Fruit fly (Drosophila melanogaster) S2 (cell line): Measurements from ENCODE around the gene CG14566.

Experiments
- CG8478 ChIP-seq: fragments of >200 bp; optimal IDR thresholded peaks from 2 replicates; lab custom pipeline; 2018
- CTCF ChIP-seq, 2 experiments: fragments of >200 bp; optimal IDR thresholded peaks; 2 replicates each; lab custom pipeline; 2018

Gene CG14566

DNA sequence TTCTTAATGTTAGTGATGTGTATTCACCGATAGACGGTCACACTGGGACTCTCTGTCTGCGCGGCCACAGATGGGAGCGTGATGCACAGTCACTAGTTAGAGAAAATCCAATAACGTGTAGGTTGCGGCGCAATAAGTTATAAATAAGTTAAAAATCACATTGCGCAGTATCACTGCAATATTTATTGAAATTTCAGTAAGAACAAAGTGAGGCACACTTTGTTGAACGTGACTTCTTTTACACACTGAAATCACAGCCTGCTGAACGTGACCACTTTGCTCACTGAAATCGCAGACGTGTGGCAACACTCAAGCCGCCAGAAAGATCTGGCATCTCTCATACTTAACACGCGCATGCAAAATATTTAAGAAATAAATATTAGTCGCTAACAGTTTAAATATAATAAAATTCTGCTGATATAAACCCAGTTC is 11.5 kb downstream of the CG14566 start, which contains the start of the genes CG11247 and Polr2H:
CG11247 (minus strand) TSS at position 191 of the 432 bp plus-strand sequence.
Polr2H (plus strand) TSS at position 317 of the 432 bp plus-strand sequence.
- peak in 1 of 2 experiments; percentile 41 for TF ChIP-seq CTCF (optimal IDR thresholded peaks at IDR 0.05; lab: Kevin White, UChicago)
- TF ChIP-seq CG8478 (lab: Kevin White, UChicago) = no peak

DNA sequence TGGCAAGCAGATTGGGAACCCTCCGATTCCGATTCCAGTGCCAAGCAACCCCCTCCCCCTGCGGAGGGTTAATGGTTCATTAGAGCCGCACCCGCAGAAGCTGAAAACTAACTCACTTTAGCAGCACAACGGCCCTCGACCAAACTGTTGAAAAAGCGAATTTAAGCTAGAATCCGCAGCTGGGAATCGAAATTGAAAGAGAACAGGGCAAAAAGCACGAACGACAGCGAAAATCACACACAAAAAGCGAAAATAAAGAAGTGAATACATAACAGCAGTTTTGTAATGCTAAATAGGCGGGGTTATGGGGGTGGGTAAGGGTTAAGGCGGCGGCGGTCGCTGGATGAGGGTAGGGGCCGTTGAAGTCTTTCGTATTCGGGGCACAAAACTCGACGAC is 12.4 kb downstream of the CG14566 start:
- TF ChIP-seq CG8478 (lab: Kevin White, UChicago) (no peak), CTCF (optimal IDR thresholded peaks at IDR 0.05; lab: Kevin White, UChicago) (no peak)

DNA sequence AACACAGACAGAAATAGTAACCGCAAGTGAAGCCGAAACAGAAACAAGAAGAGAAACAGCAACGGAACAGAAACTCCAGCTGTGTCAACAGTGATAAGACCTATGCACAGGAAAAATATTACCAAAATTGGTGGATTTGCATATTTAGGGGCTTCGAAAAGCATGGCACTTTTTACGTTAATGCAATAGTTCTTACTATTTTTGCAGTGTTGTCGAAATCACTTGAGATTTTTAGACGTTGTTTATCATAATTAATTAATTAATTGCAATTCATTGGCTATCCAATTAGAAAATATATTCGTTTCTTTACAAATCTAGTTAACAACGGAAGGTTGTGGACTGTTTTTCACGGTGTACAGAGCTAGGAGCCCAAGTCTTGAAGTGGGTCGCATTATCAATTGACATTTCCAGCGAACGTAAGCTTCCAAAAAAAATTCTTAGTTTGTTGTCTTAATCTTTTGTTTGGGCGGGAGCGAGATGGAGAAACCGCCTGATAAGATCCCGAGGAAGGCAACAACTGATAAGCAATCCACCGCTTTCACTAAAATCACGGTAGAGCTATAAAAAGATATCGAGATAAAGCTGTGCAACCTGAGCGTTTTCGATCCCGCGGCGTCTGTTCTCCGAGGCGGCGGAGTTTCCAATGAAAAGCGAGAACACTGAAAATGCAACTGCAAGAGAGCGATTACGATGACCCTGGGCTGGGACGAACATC is 12.9 kb downstream of the CG14566 start:
- TF ChIP-seq CTCF (optimal IDR thresholded peaks at IDR 0.05; lab: Kevin White, UChicago) = no peak
- TF ChIP-seq CG8478 (lab: Kevin White, UChicago) = no peak

DNA sequence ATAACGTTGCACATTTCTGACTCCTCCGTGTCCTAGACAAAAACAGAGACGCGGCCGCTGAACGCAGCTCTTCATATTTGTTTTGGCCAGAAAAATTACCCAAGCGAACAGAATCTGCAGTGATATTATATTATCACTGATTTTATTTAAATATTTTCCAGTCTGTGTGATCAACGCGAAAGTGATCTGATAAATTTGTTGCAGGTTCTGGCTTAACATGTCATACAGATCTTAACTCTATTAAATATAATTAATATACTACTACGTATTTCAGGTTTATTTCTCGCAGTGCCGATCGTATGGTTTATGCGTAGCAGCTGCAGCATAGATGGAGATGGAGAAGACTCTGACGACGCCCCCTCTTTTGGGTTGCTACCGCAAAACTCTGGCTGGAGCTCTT is 19.2 kb downstream of the CG14566 start:
- no peak for TF ChIP-seq CTCF (optimal IDR thresholded peaks at IDR 0.05; lab: Kevin White, UChicago)
- no peak for TF ChIP-seq CG8478 (lab: Kevin White, UChicago)

DNA sequence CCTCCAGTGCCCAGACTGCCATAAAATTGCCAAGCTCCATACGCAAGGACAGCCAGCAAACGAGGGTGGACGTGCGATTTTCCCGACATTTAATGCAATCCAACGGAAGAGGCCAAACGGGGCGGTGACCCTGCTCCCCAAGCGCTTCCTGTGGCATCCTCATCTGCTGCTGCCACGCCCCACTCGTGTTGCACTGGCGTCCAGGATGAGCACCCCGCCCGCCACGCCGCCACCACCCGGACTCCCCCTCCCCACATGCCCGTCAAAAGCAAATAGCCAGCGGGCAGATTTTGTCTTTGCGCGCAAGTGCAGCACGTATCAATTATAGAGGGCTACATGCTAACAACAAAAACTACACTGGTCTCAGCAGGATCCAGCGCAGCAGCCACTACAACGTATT is 21.9 kb downstream of the CG14566 start:
- TF ChIP-seq CTCF (optimal IDR thresholded peaks at IDR 0.05; lab: Kevin White, UChicago) (no peak), CG8478 (lab: Kevin White, UChicago) (no peak)

DNA sequence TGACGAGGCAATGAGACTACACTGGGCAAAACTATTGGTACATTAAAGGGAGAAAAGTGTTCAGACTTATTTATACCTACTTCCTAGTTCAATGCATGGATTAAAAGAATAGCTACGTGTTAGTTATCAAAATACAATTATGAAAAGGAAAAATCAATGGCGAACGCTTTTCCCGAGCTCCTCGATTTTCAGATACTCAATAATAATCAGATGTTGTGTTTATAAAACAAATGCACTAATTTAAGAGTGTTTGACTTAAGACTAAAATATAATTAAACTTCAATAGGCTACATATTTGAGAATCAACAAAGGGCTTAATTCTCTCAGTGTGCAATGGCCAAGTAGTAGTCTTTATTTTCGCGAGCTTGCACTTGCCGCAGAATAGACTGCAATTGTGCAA is 24.1 kb downstream of the CG14566 start:
- no peak for TF ChIP-seq CTCF (optimal IDR thresholded peaks at IDR 0.05; lab: Kevin White, UChicago)
- TF ChIP-seq CG8478 (lab: Kevin White, UChicago) = no peak

DNA sequence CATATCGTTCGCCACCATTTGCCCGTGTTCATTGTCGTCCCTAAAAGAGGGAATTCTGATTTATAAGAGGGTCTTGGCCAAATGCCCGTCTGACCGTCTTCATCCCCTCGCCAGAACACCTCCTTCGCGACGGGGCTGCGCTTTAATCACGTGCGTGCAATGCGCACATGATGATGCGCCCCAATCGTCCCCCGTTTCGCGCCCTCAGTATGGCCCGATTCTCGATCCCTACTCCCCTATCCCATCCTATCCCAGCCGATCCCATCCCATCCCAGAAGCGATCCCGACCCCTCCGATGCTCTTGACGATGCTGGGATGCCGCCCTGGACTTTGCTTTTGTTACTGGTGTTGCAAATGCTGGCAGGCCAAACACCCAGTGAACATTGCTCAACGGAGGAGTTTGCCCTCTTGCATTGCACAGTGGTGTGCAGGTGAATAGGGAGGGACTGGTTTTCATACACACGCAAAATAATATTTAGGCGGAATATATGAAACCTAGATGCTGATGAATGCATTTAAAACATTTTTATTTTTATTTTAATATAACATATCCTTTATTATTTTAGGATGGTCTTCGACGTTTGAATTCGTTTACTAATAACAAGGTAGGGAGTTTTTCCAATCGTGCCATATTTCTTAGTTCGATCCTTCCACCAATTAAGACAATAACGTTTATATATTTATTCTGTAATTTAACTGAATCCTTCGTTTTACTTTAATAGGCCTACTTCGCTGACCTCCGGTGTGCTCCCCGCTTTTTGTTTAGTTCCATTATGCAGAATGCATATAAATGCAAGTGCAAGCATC is 30.1 kb downstream of the CG14566 start:
- TF ChIP-seq CTCF (optimal IDR thresholded peaks at IDR 0.05; lab: Kevin White, UChicago) (no peak), CG8478 (lab: Kevin White, UChicago) (no peak)

DNA sequence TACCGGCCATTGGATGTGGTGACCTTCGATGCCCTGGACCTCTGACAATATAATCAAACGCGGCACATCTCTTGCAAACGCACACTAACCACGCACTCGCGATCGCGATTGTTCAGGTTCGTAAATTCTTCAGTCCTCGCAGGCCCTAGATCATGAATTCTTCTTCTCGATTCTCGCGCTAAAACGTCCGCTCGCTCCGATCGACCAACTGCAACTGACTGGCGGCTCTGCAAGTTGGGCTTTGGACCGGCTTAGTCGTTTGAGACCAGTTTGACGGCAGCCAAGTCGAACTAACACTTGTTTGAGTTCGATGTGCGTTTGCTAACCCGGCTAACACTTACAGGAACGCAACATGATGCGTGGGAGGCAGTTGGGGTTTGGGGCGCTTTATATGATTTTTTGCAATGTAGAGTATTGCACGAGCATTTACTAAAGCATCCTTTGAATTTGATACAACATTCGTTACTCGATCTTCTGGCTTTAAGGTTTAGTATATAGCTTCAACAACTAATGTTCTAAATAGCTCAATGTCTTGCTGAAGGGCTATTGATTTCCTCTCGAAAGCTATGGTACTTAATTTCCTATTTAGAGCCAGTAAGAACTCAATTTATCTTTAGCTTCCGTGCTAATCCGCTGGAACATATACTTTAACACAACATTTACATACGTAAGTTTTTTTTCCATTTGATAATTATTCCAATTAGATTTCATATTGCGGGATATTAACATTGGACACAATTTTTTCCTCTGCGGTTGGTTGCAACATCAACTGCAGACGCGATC is 33.8 kb downstream of the CG14566 start, which contains the start of gene CG32447:
CG32447 (minus strand) TSS at position 222 of the 783 bp plus-strand sequence.
- no peak for TF ChIP-seq CG8478 (lab: Kevin White, UChicago)
- TF ChIP-seq CTCF (optimal IDR thresholded peaks at IDR 0.05; lab: Kevin White, UChicago) = no peak

DNA sequence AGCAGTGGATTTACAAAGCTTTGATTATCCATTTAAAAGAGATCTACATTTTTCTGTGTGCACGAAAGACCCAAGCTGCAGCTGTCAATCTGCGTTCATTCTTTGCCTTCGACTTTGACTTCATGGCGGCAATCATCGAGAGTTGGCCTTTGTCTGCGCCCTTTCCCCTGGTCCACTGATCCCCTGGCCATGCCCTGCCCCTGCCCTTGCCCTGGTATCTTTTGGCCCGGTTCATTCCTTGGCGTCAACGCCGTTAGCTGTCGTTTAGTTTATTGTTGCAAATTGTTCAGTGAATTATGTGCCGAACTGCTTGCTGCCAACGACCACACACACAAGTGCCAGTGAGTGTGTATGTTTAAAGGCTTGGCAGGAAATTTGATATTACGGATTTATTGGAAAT is 39.2 kb downstream of the CG14566 start:
- TF ChIP-seq CG8478 (lab: Kevin White, UChicago) (no peak), CTCF (optimal IDR thresholded peaks at IDR 0.05; lab: Kevin White, UChicago) (no peak)

DNA sequence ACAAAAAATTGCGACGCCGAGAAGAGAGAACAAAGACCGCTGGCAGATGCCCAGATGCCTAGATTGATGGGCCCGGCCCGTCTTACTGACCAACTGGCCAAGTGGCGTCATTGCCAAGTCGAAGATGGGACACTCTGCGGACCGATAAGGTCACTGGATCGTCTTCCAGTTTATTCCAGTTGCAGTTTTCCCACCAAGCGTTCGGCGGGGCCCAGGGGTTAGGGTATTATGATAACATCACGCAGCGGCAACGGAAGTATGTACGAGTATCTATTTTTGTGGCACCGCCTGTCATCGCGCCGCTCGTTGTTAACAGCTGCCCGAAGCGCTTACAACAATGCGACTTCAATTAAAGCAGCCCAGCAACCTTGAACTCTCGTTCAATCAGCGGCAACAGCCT is 40.1 kb downstream of the CG14566 start:
- no peak for TF ChIP-seq CG8478 (lab: Kevin White, UChicago)

DNA sequence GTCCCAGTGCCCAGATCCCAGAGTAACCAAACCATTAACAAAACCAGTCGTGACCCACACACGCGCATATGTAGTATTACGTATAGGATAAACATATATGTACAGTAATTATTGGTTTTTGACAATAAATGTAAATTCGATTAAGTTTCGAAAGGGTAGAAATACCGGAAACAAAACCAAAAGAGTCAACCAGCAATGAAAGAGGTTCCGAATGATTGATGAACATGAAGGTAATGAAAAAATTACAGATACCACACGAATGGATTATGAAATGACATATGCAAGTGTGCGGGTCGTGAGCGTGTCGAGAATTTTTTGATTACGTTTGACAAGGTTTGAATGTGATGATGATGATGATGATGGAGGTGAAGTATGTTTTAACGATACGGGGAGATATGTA is 45.5 kb downstream of the CG14566 start:
- TF ChIP-seq CTCF (optimal IDR thresholded peaks at IDR 0.05; lab: Kevin White, UChicago) (no peak), CG8478 (lab: Kevin White, UChicago) (no peak)
